Worm (Caenorhabditis elegans): ENCODE data around the gene Y71H2AM.20.

DNA sequence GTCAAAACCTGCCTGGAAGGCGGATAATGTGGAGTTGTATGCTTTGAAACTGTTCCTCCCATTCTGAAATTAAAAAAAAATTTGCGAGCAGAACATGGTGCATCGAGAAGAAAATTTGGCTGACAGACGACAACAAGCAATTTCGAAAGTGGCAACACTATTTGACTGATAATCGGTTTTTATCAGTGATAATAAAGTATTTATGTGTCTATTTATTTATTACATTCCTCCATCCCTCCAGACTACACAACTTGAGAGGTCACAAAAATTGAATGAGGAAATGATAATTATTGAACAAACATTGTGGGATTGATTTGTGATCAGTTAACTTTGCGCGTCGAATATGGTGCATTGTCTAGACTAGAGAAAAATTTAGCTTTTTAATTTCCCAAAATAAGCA, 46.3 kb downstream of the Y71H2AM.20 start, which contains the start of gene cest-25:
- TF ChIP-seq sea-1 (GFP tag; conservative IDR thresholded peaks at IDR 0.05) (no peak), ama-1 (optimal IDR thresholded peaks at IDR 0.05) (no peak)
